Worm (Caenorhabditis elegans) whole organism, young adult: ENCODE data around the gene str-256.

Experiments
- Y53G8AR.9 ChIP-seq: fragments of 200-800 bp; sonication (Bioruptor generic); conservative IDR thresholded peaks from 2 replicates; pipeline ENCODE4 v1.3.6; 2022; ENCODE audit warnings: missing genetic modification reagents, missing genetic modification characterization, missing compliant biosample characterization
- snpc-4 ChIP-seq, 5 experiments: fragments of 150-350 bp in 1 of 5; sonication (generic microtip) in 4 of 5; optimal IDR thresholded peaks; 2 replicates each; lab custom pipeline; 2014 to 2018; ENCODE audit warnings: missing genetic modification characterization in 5 of 5, missing biosample characterization in 3 of 5, antibody characterized with exemption in 2 of 5, mild to moderate bottlenecking in 2 of 5, missing compliant biosample characterization in 2 of 5, missing genotype in 2 of 5, moderate library complexity in 2 of 5, missing genetic modification reagents in 1 of 5

- TF ChIP-seq snpc-4 (GFP tag; optimal IDR thresholded peaks at IDR 0.05; lab: Kevin White, UChicago) (no peak), snpc-4 (tag; optimal IDR thresholded peaks at IDR 0.05; lab: Kevin White, UChicago) (no peak), Y53G8AR.9 (GFP tag; lab: Robert Waterston, UW) (no peak)
Observed at ce11 chrV:462263-462662, 38.9 kb downstream of the str-256 start, which contains the start of gene nhr-202.
